Worm (Caenorhabditis elegans) whole organism, L2 larva: ENCODE measurements around the gene C05E4.15.

Experiments used
- C34F6.9 ChIP-seq: fragments of 150-350 bp; optimal IDR thresholded peaks from 2 replicates; lab custom pipeline; 2014; ENCODE audit warnings: missing biosample characterization, missing genetic modification characterization
- F13H6.1 ChIP-seq: sonication (generic microtip); optimal IDR thresholded peaks from 2 replicates; lab custom pipeline; 2016; ENCODE audit warnings: missing genetic modification characterization, missing compliant biosample characterization
- R02D3.7 ChIP-seq: fragments of 150-350 bp; optimal IDR thresholded peaks from 2 replicates; lab custom pipeline; 2014; ENCODE audit warnings: missing biosample characterization, missing genetic modification characterization
- Y55F3AM.14 ChIP-seq: fragments of 200-800 bp; sonication (Bioruptor generic); optimal IDR thresholded peaks from 2 replicates; lab custom pipeline; 2018; ENCODE audit warnings: mild to moderate bottlenecking, missing genetic modification characterization, missing compliant biosample characterization
- alr-1 ChIP-seq: fragments of 150-350 bp; optimal IDR thresholded peaks from 2 replicates; lab custom pipeline; 2014; ENCODE audit warnings: missing biosample characterization, missing genetic modification characterization
- aly-2 ChIP-seq: fragments of 150-350 bp; optimal IDR thresholded peaks from 2 replicates; lab custom pipeline; 2014; ENCODE audit warnings: missing biosample characterization, missing genetic modification characterization
- ama-1 ChIP-seq: fragments of 150-350 bp; optimal IDR thresholded peaks from 2 replicates; lab custom pipeline; 2018; ENCODE audit warnings: inconsistent platforms
- blmp-1 ChIP-seq: sonication (generic microtip); optimal IDR thresholded peaks from 2 replicates; lab custom pipeline; 2017; ENCODE audit warnings: missing genetic modification characterization, mild to moderate bottlenecking, missing compliant biosample characterization, antibody characterized with exemption, moderate library complexity; ENCODE audit not compliant: insufficient read depth
- ceh-16 ChIP-seq: fragments of 150-350 bp; optimal IDR thresholded peaks from 2 replicates; lab custom pipeline; 2014; ENCODE audit warnings: missing biosample characterization, missing genetic modification characterization
- ceh-82 ChIP-seq: fragments of 150-350 bp; optimal IDR thresholded peaks from 2 replicates; lab custom pipeline; 2014; ENCODE audit warnings: missing biosample characterization, missing genetic modification characterization
- crh-2 ChIP-seq: sonication (generic microtip); optimal IDR thresholded peaks from 2 replicates; lab custom pipeline; 2017; ENCODE audit warnings: missing biosample characterization, missing genetic modification characterization
- dmd-4 ChIP-seq: sonication (generic microtip); optimal IDR thresholded peaks from 2 replicates; lab custom pipeline; 2017; ENCODE audit warnings: missing biosample characterization, missing genetic modification characterization
- egl-27 ChIP-seq: sonication (generic microtip); optimal IDR thresholded peaks from 3 replicates; lab custom pipeline; 2017; ENCODE audit warnings: missing biosample characterization, missing genetic modification reagents, missing genetic modification characterization
- elt-1 ChIP-seq: fragments of 150-350 bp; optimal IDR thresholded peaks from 2 replicates; lab custom pipeline; 2014; ENCODE audit warnings: missing biosample characterization, missing genetic modification characterization
- elt-3 ChIP-seq: sonication (generic microtip); optimal IDR thresholded peaks from 2 replicates; lab custom pipeline; 2017; ENCODE audit warnings: missing biosample characterization, missing genetic modification characterization
- fos-1 ChIP-seq: fragments of 150-350 bp; optimal IDR thresholded peaks from 2 replicates; lab custom pipeline; 2014; ENCODE audit warnings: missing biosample characterization, missing genetic modification characterization
- gmeb-1 ChIP-seq: fragments of 150-350 bp; optimal IDR thresholded peaks from 2 replicates; lab custom pipeline; 2014; ENCODE audit warnings: missing biosample characterization, missing genetic modification characterization
- lin-11 ChIP-seq: fragments of 150-350 bp; sonication (generic microtip); optimal IDR thresholded peaks from 2 replicates; lab custom pipeline; 2014; ENCODE audit warnings: missing biosample characterization, missing genetic modification characterization, inconsistent platforms, mixed read lengths
- lin-13 ChIP-seq: fragments of 150-350 bp; optimal IDR thresholded peaks from 2 replicates; lab custom pipeline; 2014; ENCODE audit warnings: missing biosample characterization, missing genetic modification reagents, missing genetic modification characterization
- lin-39 ChIP-seq: fragments of 150-350 bp; optimal IDR thresholded peaks from 2 replicates; lab custom pipeline; 2014; ENCODE audit warnings: missing biosample characterization, missing genetic modification reagents, missing genetic modification characterization
- lsy-2 ChIP-seq, 2 experiments: fragments of 150-350 bp in 1 of 2; sonication (generic microtip) in 1 of 2; optimal IDR thresholded peaks; 2 replicates each; lab custom pipeline; 2014 to 2017; ENCODE audit warnings: missing biosample characterization in 2 of 2, missing genetic modification characterization in 2 of 2
- mab-5 ChIP-seq: fragments of 150-350 bp; optimal IDR thresholded peaks from 2 replicates; lab custom pipeline; 2014; ENCODE audit warnings: missing biosample characterization, missing genetic modification characterization
- mbf-1 ChIP-seq: sonication (generic microtip); optimal IDR thresholded peaks from 2 replicates; lab custom pipeline; 2017; ENCODE audit warnings: missing biosample characterization, missing genetic modification characterization
- mdl-1 ChIP-seq, 2 experiments: fragments of 150-350 bp in 1 of 2; sonication (generic microtip) in 1 of 2; optimal IDR thresholded peaks; 2 replicates each; lab custom pipeline; 2017; ENCODE audit warnings: missing biosample characterization in 2 of 2, missing genetic modification characterization in 2 of 2
- nhr-10 ChIP-seq: sonication (generic microtip); optimal IDR thresholded peaks from 2 replicates; lab custom pipeline; 2017; ENCODE audit warnings: missing biosample characterization, missing genetic modification characterization
- nhr-11 ChIP-seq: fragments of 150-350 bp; optimal IDR thresholded peaks from 2 replicates; lab custom pipeline; 2014; ENCODE audit warnings: missing biosample characterization, missing genetic modification characterization
- nhr-12 ChIP-seq: fragments of 150-350 bp; optimal IDR thresholded peaks from 2 replicates; lab custom pipeline; 2014; ENCODE audit warnings: missing biosample characterization, missing genetic modification characterization
- nhr-129 ChIP-seq: fragments of 150-350 bp; optimal IDR thresholded peaks from 2 replicates; lab custom pipeline; 2014; ENCODE audit warnings: missing biosample characterization, missing genetic modification characterization
- nhr-21 ChIP-seq: fragments of 150-350 bp; optimal IDR thresholded peaks from 2 replicates; lab custom pipeline; 2014; ENCODE audit warnings: missing biosample characterization, missing genetic modification characterization
- nhr-23 ChIP-seq: fragments of 150-350 bp; optimal IDR thresholded peaks from 2 replicates; lab custom pipeline; 2014; ENCODE audit warnings: missing biosample characterization, missing genetic modification reagents, missing genetic modification characterization
- nhr-237 ChIP-seq: fragments of 150-350 bp; optimal IDR thresholded peaks from 2 replicates; lab custom pipeline; 2014; ENCODE audit warnings: missing biosample characterization, missing genetic modification characterization
- nhr-25 ChIP-seq: fragments of 150-350 bp; sonication (generic microtip); optimal IDR thresholded peaks from 3 replicates; lab custom pipeline; 2014; ENCODE audit warnings: missing biosample characterization, missing genetic modification characterization
- nhr-6 ChIP-seq: fragments of 150-350 bp; optimal IDR thresholded peaks from 2 replicates; lab custom pipeline; 2014; ENCODE audit warnings: missing biosample characterization, missing genetic modification characterization
- nhr-77 ChIP-seq: fragments of 150-350 bp; optimal IDR thresholded peaks from 2 replicates; lab custom pipeline; 2014; ENCODE audit warnings: missing biosample characterization, missing genetic modification characterization
- sem-4 ChIP-seq: fragments of 150-350 bp; optimal IDR thresholded peaks from 2 replicates; lab custom pipeline; 2014; ENCODE audit warnings: missing biosample characterization, missing genetic modification reagents, missing genetic modification characterization
- skn-1 ChIP-seq: sonication (generic microtip); optimal IDR thresholded peaks from 2 replicates; lab custom pipeline; 2017; ENCODE audit warnings: missing biosample characterization, missing genetic modification characterization
- sma-3 ChIP-seq: sonication (generic microtip); optimal IDR thresholded peaks from 2 replicates; lab custom pipeline; 2016; ENCODE audit warnings: missing genetic modification reagents, missing genetic modification characterization, missing compliant biosample characterization
- sma-9 ChIP-seq, 2 experiments: fragments of 150-350 bp in 1 of 2; sonication (generic microtip) in 1 of 2; optimal IDR thresholded peaks; 2 replicates each; lab custom pipeline; 2014 to 2016; ENCODE audit warnings: missing genetic modification characterization in 2 of 2, mild to moderate bottlenecking in 1 of 2, missing biosample characterization in 1 of 2, missing compliant biosample characterization in 1 of 2, missing genetic modification reagents in 1 of 2, moderate library complexity in 1 of 2
- snpc-4 ChIP-seq: fragments of 150-350 bp; optimal IDR thresholded peaks from 2 replicates; lab custom pipeline; 2014; ENCODE audit warnings: missing biosample characterization, missing genetic modification characterization
- unc-39 ChIP-seq: fragments of 150-350 bp; optimal IDR thresholded peaks from 2 replicates; lab custom pipeline; 2014; ENCODE audit warnings: missing biosample characterization, missing genetic modification characterization
- unc-55 ChIP-seq: fragments of 150-350 bp; sonication (generic microtip); optimal IDR thresholded peaks from 3 replicates; lab custom pipeline; 2014; ENCODE audit warnings: missing biosample characterization, missing genetic modification reagents, missing genetic modification characterization
- unc-62 ChIP-seq: fragments of 150-350 bp; optimal IDR thresholded peaks from 2 replicates; lab custom pipeline; 2014; ENCODE audit warnings: missing biosample characterization, missing genetic modification reagents, missing genetic modification characterization
- zag-1 ChIP-seq: fragments of 150-350 bp; optimal IDR thresholded peaks from 2 replicates; lab custom pipeline; 2014; ENCODE audit warnings: missing biosample characterization, missing genetic modification characterization
- ztf-11 ChIP-seq: sonication (generic microtip); optimal IDR thresholded peaks from 2 replicates; lab custom pipeline; 2017; ENCODE audit warnings: missing biosample characterization, missing genetic modification characterization
- ztf-4 ChIP-seq: fragments of 150-350 bp; optimal IDR thresholded peaks from 2 replicates; lab custom pipeline; 2014; ENCODE audit warnings: missing biosample characterization, missing genetic modification characterization

The C05E4.15 gene

ce11 chrV:730216-730615 lies 30.9 kb downstream of the C05E4.15 start:
- TF ChIP-seq nhr-129 (tag; lab: Kevin White, UChicago): peak; percentile 82
- no peak for TF ChIP-seq nhr-6 (tag; lab: Kevin White, UChicago)
- TF ChIP-seq unc-39 (tag; lab: Kevin White, UChicago): no peak
- TF ChIP-seq F13H6.1 (tag; lab: Kevin White, UChicago): peak; percentile 52
- TF ChIP-seq R02D3.7 (tag; lab: Kevin White, UChicago): no peak
- TF ChIP-seq ztf-11 (tag; lab: Kevin White, UChicago): no peak
- no peak for TF ChIP-seq ceh-82 (tag; lab: Kevin White, UChicago)
- TF ChIP-seq skn-1 (tag; lab: Kevin White, UChicago): no peak
- TF ChIP-seq mdl-1 (tag; optimal IDR thresholded peaks at IDR 0.05; lab: Kevin White, UChicago): peak in 1 of 2 experiments; percentile 60
- TF ChIP-seq Y55F3AM.14 (GFP tag; lab: Kevin White, UChicago): peak; percentile 92
- no peak for TF ChIP-seq nhr-10 (tag; lab: Kevin White, UChicago)
- peak; percentile 73 for TF ChIP-seq sma-3 (GFP tag; lab: Kevin White, UChicago)
- TF ChIP-seq ceh-16: no peak
- peak; percentile 82 for TF ChIP-seq crh-2 (tag; lab: Kevin White, UChicago)
- peak; percentile 30 for TF ChIP-seq C34F6.9 (tag; lab: Kevin White, UChicago)
- TF ChIP-seq nhr-25 (tag; lab: Kevin White, UChicago): peak; percentile 67
- peak; percentile 81 for TF ChIP-seq sma-9 (GFP tag; optimal IDR thresholded peaks at IDR 0.05; lab: Kevin White, UChicago)
- no peak for TF ChIP-seq sma-9 (tag; optimal IDR thresholded peaks at IDR 0.05; lab: Kevin White, UChicago)
- no peak for TF ChIP-seq aly-2 (tag; lab: Kevin White, UChicago)
- TF ChIP-seq blmp-1 (tag; lab: Kevin White, UChicago): peak; percentile 41
- peak in 1 of 2 experiments; percentile 62 for TF ChIP-seq lsy-2 (tag; optimal IDR thresholded peaks at IDR 0.05; lab: Kevin White, UChicago)
- TF ChIP-seq fos-1 (tag; lab: Kevin White, UChicago): peak; percentile 20
- TF ChIP-seq lin-13 (GFP tag; lab: Kevin White, UChicago): no peak
- TF ChIP-seq nhr-21 (tag; lab: Kevin White, UChicago): peak; percentile 88
- TF ChIP-seq sem-4 (tag; lab: Kevin White, UChicago): no peak
- TF ChIP-seq ama-1 (lab: Kevin White, UChicago): peak; percentile 63
- no peak for TF ChIP-seq snpc-4
- no peak for TF ChIP-seq gmeb-1 (tag; lab: Kevin White, UChicago)

- TF ChIP-seq skn-1 (tag; lab: Kevin White, UChicago) (no peak), egl-27 (no peak), nhr-12 (tag; lab: Kevin White, UChicago) (no peak), lsy-2 (tag; optimal IDR thresholded peaks at IDR 0.05; lab: Kevin White, UChicago) (peak in 1 of 2 experiments; percentile 61), ztf-11 (tag; lab: Kevin White, UChicago) (no peak), nhr-77 (tag; lab: Kevin White, UChicago) (no peak), ceh-16 (no peak), elt-1 (tag; lab: Kevin White, UChicago) (no peak), alr-1 (tag; lab: Kevin White, UChicago) (no peak), nhr-10 (tag; lab: Kevin White, UChicago) (no peak), nhr-25 (tag; lab: Kevin White, UChicago) (no peak), mbf-1 (tag; lab: Kevin White, UChicago) (no peak), sma-9 (GFP tag; optimal IDR thresholded peaks at IDR 0.05; lab: Kevin White, UChicago) (peak; percentile 88), sma-9 (tag; optimal IDR thresholded peaks at IDR 0.05; lab: Kevin White, UChicago) (no peak), lin-11 (tag; lab: Kevin White, UChicago) (no peak), ztf-4 (tag; lab: Kevin White, UChicago) (peak; percentile 61), sma-3 (GFP tag; lab: Kevin White, UChicago) (peak; percentile 3), lin-13 (GFP tag; lab: Kevin White, UChicago) (peak; percentile 42), ama-1 (lab: Kevin White, UChicago) (peak; percentile 74), gmeb-1 (tag; lab: Kevin White, UChicago) (no peak), lin-39 (tag; lab: Kevin White, UChicago) (no peak), mab-5 (tag; lab: Kevin White, UChicago) (peak; percentile 56), F13H6.1 (tag; lab: Kevin White, UChicago) (peak; percentile 76), dmd-4 (tag; lab: Kevin White, UChicago) (no peak), blmp-1 (tag; lab: Kevin White, UChicago) (no peak), mdl-1 (tag; optimal IDR thresholded peaks at IDR 0.05; lab: Kevin White, UChicago) (peak in 1 of 2 experiments; percentile 4), unc-62 (GFP tag; lab: Kevin White, UChicago) (no peak), zag-1 (tag; lab: Kevin White, UChicago) (no peak), aly-2 (tag; lab: Kevin White, UChicago) (no peak), sem-4 (tag; lab: Kevin White, UChicago) (peak; percentile 21), nhr-6 (tag; lab: Kevin White, UChicago) (peak; percentile 49), unc-55 (GFP tag; lab: Kevin White, UChicago) (no peak), nhr-11 (tag; lab: Kevin White, UChicago) (no peak), nhr-237 (tag; lab: Kevin White, UChicago) (no peak), unc-39 (tag; lab: Kevin White, UChicago) (no peak), fos-1 (tag; lab: Kevin White, UChicago) (no peak), nhr-21 (tag; lab: Kevin White, UChicago) (peak; percentile 82), R02D3.7 (tag; lab: Kevin White, UChicago) (no peak), nhr-23 (tag; lab: Kevin White, UChicago) (no peak), elt-3 (tag; lab: Kevin White, UChicago) (no peak), crh-2 (tag; lab: Kevin White, UChicago) (peak; percentile 65), Y55F3AM.14 (GFP tag; lab: Kevin White, UChicago) (peak; percentile 79), ceh-82 (tag; lab: Kevin White, UChicago) (no peak), C34F6.9 (tag; lab: Kevin White, UChicago) (peak; percentile 10)
Observed at ce11 chrV:728822-729493, 32.2 kb downstream of the C05E4.15 start.
